Fruit fly (Drosophila melanogaster) whole organism, embryonic: Measurements from ENCODE around the gene CG7333.

Experiments
- CG10147 ChIP-seq: fragments of 200-800 bp; sonication (Bioruptor generic); optimal IDR thresholded peaks from 2 replicates; lab custom pipeline; 2019; ENCODE audit warnings: missing biosample characterization, mild to moderate bottlenecking, missing genetic modification characterization, moderate library complexity
- CG11398 ChIP-seq: fragments of 200-800 bp; sonication (Bioruptor generic); optimal IDR thresholded peaks from 2 replicates; lab custom pipeline; 2016; ENCODE audit warnings: missing biosample characterization, missing genetic modification characterization
- CG12219 ChIP-seq: fragments of 200-800 bp; sonication (Bioruptor generic); optimal IDR thresholded peaks from 3 replicates; lab custom pipeline; 2018; ENCODE audit warnings: missing biosample characterization, mild to moderate bottlenecking, missing genetic modification characterization
- CG12236 ChIP-seq: fragments of 200-800 bp; sonication (Bioruptor generic); optimal IDR thresholded peaks from 2 replicates; lab custom pipeline; 2016; ENCODE audit warnings: missing biosample characterization, missing genetic modification characterization
- CG13123 ChIP-seq: fragments of 200-800 bp; sonication (Bioruptor generic); optimal IDR thresholded peaks from 2 replicates; lab custom pipeline; 2016; ENCODE audit warnings: missing biosample characterization, missing genetic modification characterization
- CG15269 ChIP-seq: fragments of 200-800 bp; sonication (Bioruptor generic); optimal IDR thresholded peaks from 2 replicates; lab custom pipeline; 2018; ENCODE audit warnings: missing biosample characterization, mild to moderate bottlenecking, missing genetic modification characterization, moderate library complexity
- CG1603 ChIP-seq: fragments of 200-800 bp; sonication (Bioruptor generic); optimal IDR thresholded peaks from 2 replicates; lab custom pipeline; 2019; ENCODE audit warnings: missing biosample characterization, mild to moderate bottlenecking, missing genetic modification characterization, moderate library complexity
- CG17612 ChIP-seq: fragments of 200-800 bp; sonication (Bioruptor generic); IDR thresholded peaks from 2 replicates; pipeline ENCODE4 v1.3.6; 2022; ENCODE audit warnings: missing biosample characterization, missing genetic modification characterization
- CG3065 ChIP-seq: fragments of 200-800 bp; sonication (Bioruptor generic); optimal IDR thresholded peaks from 2 replicates; lab custom pipeline; 2016; ENCODE audit warnings: missing biosample characterization, missing genetic modification characterization
- CG31441 ChIP-seq: fragments of 200-800 bp; sonication (Bioruptor generic); IDR thresholded peaks from 2 replicates; pipeline ENCODE4 v1.3.6; 2022; ENCODE audit warnings: missing biosample characterization, missing genetic modification characterization
- CG6765 ChIP-seq: fragments of 200-800 bp; sonication (Bioruptor generic); optimal IDR thresholded peaks from 3 replicates; lab custom pipeline; 2017; ENCODE audit warnings: missing biosample characterization, mild to moderate bottlenecking, missing genetic modification characterization
- CG7357 ChIP-seq: fragments of 200-800 bp; sonication (Bioruptor generic); IDR thresholded peaks from 3 replicates; pipeline ENCODE4 v1.3.6; 2022; ENCODE audit warnings: missing biosample characterization, missing genetic modification characterization
- CG9215 ChIP-seq: fragments of 200-800 bp; sonication (Bioruptor generic); IDR thresholded peaks from 2 replicates; pipeline ENCODE4 v1.3.6; 2022; ENCODE audit warnings: missing biosample characterization, missing genetic modification characterization
- CG9727 ChIP-seq: fragments of 200-800 bp; sonication (Bioruptor generic); optimal IDR thresholded peaks from 3 replicates; lab custom pipeline; 2017; ENCODE audit warnings: missing biosample characterization, mild to moderate bottlenecking, missing genetic modification characterization
- D19A ChIP-seq: fragments of 200-800 bp; optimal IDR thresholded peaks from 3 replicates; lab custom pipeline; 2019; ENCODE audit warnings: missing biosample characterization, mild to moderate bottlenecking, missing genetic modification characterization, moderate library complexity
- Dp ChIP-seq: fragments of 200-800 bp; sonication (Bioruptor generic); optimal IDR thresholded peaks from 2 replicates; lab custom pipeline; 2018; ENCODE audit warnings: missing biosample characterization, mild to moderate bottlenecking, missing genetic modification characterization, moderate library complexity
- Drgx ChIP-seq: fragments of 200-800 bp; sonication (Bioruptor generic); IDR thresholded peaks from 2 replicates; pipeline ENCODE4 v1.3.6; 2022; ENCODE audit warnings: missing biosample characterization, missing genetic modification characterization
- E2f2 ChIP-seq: fragments of 200-800 bp; sonication (Bioruptor generic); IDR thresholded peaks from 2 replicates; pipeline ENCODE4 v1.3.6; 2022; ENCODE audit warnings: missing biosample characterization, missing genetic modification characterization
- Fer3 ChIP-seq: fragments of 200-800 bp; sonication (Bioruptor generic); optimal IDR thresholded peaks from 2 replicates; lab custom pipeline; 2018; ENCODE audit warnings: missing biosample characterization, mild to moderate bottlenecking, missing genetic modification characterization, moderate library complexity
- HHEX ChIP-seq: fragments of 200-800 bp; sonication (Bioruptor generic); optimal IDR thresholded peaks from 3 replicates; lab custom pipeline; 2017; ENCODE audit warnings: missing biosample characterization, mild to moderate bottlenecking, missing genetic modification characterization, missing genetic modification reagents
- Kr ChIP-seq: fragments of 200-800 bp; sonication (Bioruptor generic); optimal IDR thresholded peaks from 2 replicates; lab custom pipeline; 2017; ENCODE audit warnings: missing biosample characterization, mild to moderate bottlenecking, missing genetic modification characterization
- Mrtf ChIP-seq: fragments of 200-800 bp; sonication (Bioruptor generic); IDR thresholded peaks from 3 replicates; pipeline ENCODE4 v1.3.6; 2022; ENCODE audit warnings: missing biosample characterization, missing genetic modification characterization
- Ravus ChIP-seq: fragments of 200-800 bp; sonication (Bioruptor generic); IDR thresholded peaks from 2 replicates; pipeline ENCODE4 v1.3.6; 2022; ENCODE audit warnings: missing biosample characterization, missing genetic modification characterization
- Spps ChIP-seq: fragments of 200-800 bp; sonication (Bioruptor generic); optimal IDR thresholded peaks from 2 replicates; lab custom pipeline; 2018; ENCODE audit warnings: missing biosample characterization, mild to moderate bottlenecking, missing genetic modification characterization
- Xbp1 ChIP-seq: fragments of 200-800 bp; sonication (Bioruptor generic); optimal IDR thresholded peaks from 3 replicates; lab custom pipeline; 2016; ENCODE audit warnings: missing biosample characterization, mild to moderate bottlenecking, missing genetic modification characterization
- aop ChIP-seq: fragments of 200-800 bp; sonication (Bioruptor generic); IDR thresholded peaks from 2 replicates; pipeline ENCODE4 v1.3.6; 2022; ENCODE audit warnings: missing biosample characterization, missing genetic modification characterization
- bbx ChIP-seq: fragments of 200-800 bp; sonication (Bioruptor generic); IDR thresholded peaks from 2 replicates; pipeline ENCODE4 v1.3.6; 2022; ENCODE audit warnings: missing biosample characterization, missing genetic modification characterization; ENCODE audit not compliant: partially characterized antibody
- btn ChIP-seq: fragments of 200-800 bp; sonication (Bioruptor generic); optimal IDR thresholded peaks from 2 replicates; lab custom pipeline; 2016; ENCODE audit warnings: missing biosample characterization, missing genetic modification characterization
- chinmo ChIP-seq: fragments of 200-800 bp; sonication (Bioruptor generic); IDR thresholded peaks from 4 replicates; pipeline ENCODE4 v1.3.6; 2022; ENCODE audit warnings: missing biosample characterization, missing genetic modification characterization; ENCODE audit not compliant: partially characterized antibody
- crc ChIP-seq: fragments of 200-800 bp; sonication (Bioruptor generic); optimal IDR thresholded peaks from 2 replicates; lab custom pipeline; 2016; ENCODE audit warnings: missing biosample characterization, missing genetic modification characterization
- cwo ChIP-seq: fragments of 200-800 bp; sonication (Bioruptor generic); optimal IDR thresholded peaks from 3 replicates; lab custom pipeline; 2017; ENCODE audit warnings: missing biosample characterization, missing genetic modification characterization, mild to moderate bottlenecking, moderate library complexity, missing genetic modification reagents
- da ChIP-seq: fragments of 200-800 bp; sonication (Bioruptor generic); optimal IDR thresholded peaks from 2 replicates; lab custom pipeline; 2016; ENCODE audit warnings: missing biosample characterization, missing genetic modification characterization
- dan ChIP-seq: fragments of 200-800 bp; sonication (Bioruptor generic); IDR thresholded peaks from 2 replicates; pipeline ENCODE4 v1.3.6; 2022; ENCODE audit warnings: missing biosample characterization, missing genetic modification characterization
- dimm ChIP-seq: fragments of 200-800 bp; sonication (Bioruptor generic); IDR thresholded peaks from 2 replicates; pipeline ENCODE4 v1.3.6; 2022; ENCODE audit warnings: missing biosample characterization, missing genetic modification characterization
- emc ChIP-seq: fragments of 200-800 bp; sonication (Bioruptor generic); optimal IDR thresholded peaks from 2 replicates; lab custom pipeline; 2016; ENCODE audit warnings: missing biosample characterization, missing genetic modification characterization
- exex ChIP-seq: fragments of 200-800 bp; sonication (Bioruptor generic); optimal IDR thresholded peaks from 4 replicates; lab custom pipeline; 2018; ENCODE audit warnings: missing biosample characterization, mild to moderate bottlenecking, missing genetic modification characterization, moderate library complexity
- gro ChIP-seq: fragments of 200-800 bp; sonication (Bioruptor generic); optimal IDR thresholded peaks from 2 replicates; lab custom pipeline; 2016; ENCODE audit warnings: missing biosample characterization, missing genetic modification characterization
- h ChIP-seq: fragments of >200 bp; optimal IDR thresholded peaks from 2 replicates; lab custom pipeline; 2017
- ham ChIP-seq: fragments of 200-800 bp; sonication (Bioruptor generic); IDR thresholded peaks from 2 replicates; pipeline ENCODE4 v1.3.6; 2022; ENCODE audit warnings: missing biosample characterization, missing genetic modification characterization
- jing ChIP-seq: fragments of 200-800 bp; sonication (Bioruptor generic); optimal IDR thresholded peaks from 2 replicates; lab custom pipeline; 2018; ENCODE audit warnings: missing biosample characterization, mild to moderate bottlenecking, missing genetic modification characterization
- lab ChIP-seq: fragments of 200-800 bp; sonication (Bioruptor generic); optimal IDR thresholded peaks from 3 replicates; lab custom pipeline; 2017; ENCODE audit warnings: missing biosample characterization, missing genetic modification characterization, mild to moderate bottlenecking, moderate library complexity, missing genetic modification reagents
- mirr ChIP-seq: fragments of 200-800 bp; sonication (Bioruptor generic); optimal IDR thresholded peaks from 3 replicates; lab custom pipeline; 2018; ENCODE audit warnings: missing biosample characterization, mild to moderate bottlenecking, missing genetic modification characterization
- nmo ChIP-seq: fragments of 200-800 bp; sonication (Bioruptor generic); optimal IDR thresholded peaks from 2 replicates; lab custom pipeline; 2018; ENCODE audit warnings: missing biosample characterization, mild to moderate bottlenecking, missing genetic modification characterization, moderate library complexity
- onecut ChIP-seq: fragments of 200-800 bp; sonication (Bioruptor generic); IDR thresholded peaks from 2 replicates; pipeline ENCODE4 v1.3.6; 2022; ENCODE audit warnings: missing biosample characterization, missing genetic modification characterization
- pb ChIP-seq: fragments of 200-800 bp; sonication (Bioruptor generic); optimal IDR thresholded peaks from 3 replicates; lab custom pipeline; 2016; ENCODE audit warnings: missing biosample characterization, missing genetic modification characterization
- pho ChIP-seq: fragments of 200-800 bp; sonication (Bioruptor generic); optimal IDR thresholded peaks from 2 replicates; lab custom pipeline; 2016; ENCODE audit warnings: missing biosample characterization, missing genetic modification characterization
- psq ChIP-seq: fragments of 200-800 bp; sonication (Bioruptor generic); optimal IDR thresholded peaks from 2 replicates; lab custom pipeline; 2017; ENCODE audit warnings: missing biosample characterization, missing genetic modification characterization
- scrt ChIP-seq: fragments of 200-800 bp; sonication (Bioruptor generic); optimal IDR thresholded peaks from 2 replicates; lab custom pipeline; 2018; ENCODE audit warnings: missing biosample characterization, mild to moderate bottlenecking, missing genetic modification characterization, moderate library complexity
- sens-2 ChIP-seq: fragments of 200-800 bp; sonication (Bioruptor generic); IDR thresholded peaks from 2 replicates; pipeline ENCODE4 v1.3.6; 2022; ENCODE audit warnings: missing biosample characterization, missing genetic modification characterization
- tap ChIP-seq: fragments of 200-800 bp; optimal IDR thresholded peaks from 3 replicates; lab custom pipeline; 2019; ENCODE audit warnings: missing biosample characterization, mild to moderate bottlenecking, missing genetic modification characterization, moderate library complexity
- ttk ChIP-seq: fragments of 200-800 bp; sonication (Bioruptor generic); IDR thresholded peaks from 2 replicates; pipeline ENCODE4 v2.1.2; 2022; ENCODE audit warnings: missing biosample characterization, missing genetic modification characterization

CG7333 gene

DNA sequence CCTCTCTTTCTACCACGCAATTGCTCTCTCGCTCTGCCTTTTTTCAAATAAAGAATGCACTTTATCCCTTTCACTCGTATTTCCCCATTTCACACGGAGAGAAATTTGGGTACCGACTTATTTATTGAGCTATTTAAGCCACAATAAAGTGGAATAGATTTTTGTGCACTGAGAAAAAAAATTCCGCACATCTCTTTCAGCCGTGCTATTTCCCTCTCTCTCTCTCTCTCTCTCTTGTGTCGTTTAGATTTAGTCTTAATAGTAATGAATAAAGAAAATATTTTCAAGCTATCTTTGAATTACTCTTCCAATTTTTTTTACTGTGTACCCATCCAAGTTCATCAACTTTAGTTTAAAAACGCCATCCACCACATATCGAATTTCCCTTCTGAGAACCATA, 23.2 kb downstream of the CG7333 start (continued):
- TF ChIP-seq chinmo (GFP tag; lab: Robert Waterston, UW) (no peak), CG10147 (no peak), da (GFP tag; lab: Kevin White, UChicago) (no peak), CG9215 (no peak; the same call in 1 of the 2 replicates), cwo (peak; percentile 10), dan (GFP tag; lab: Robert Waterston, UW) (no peak), Ravus (GFP tag; lab: Robert Waterston, UW) (no peak; the same call in 1 of the 2 replicates), D19A (tag; lab: Kevin White, UChicago) (peak; percentile 39), CG9727 (peak; percentile 42), CG7357 (GFP tag; lab: Robert Waterston, UW) (peak; percentile 58; the same call in 2 of the 3 replicates), gro (GFP tag; lab: Kevin White, UChicago) (peak; percentile 27), Xbp1 (GFP tag; lab: Kevin White, UChicago) (peak; percentile 55), CG11398 (GFP tag; lab: Kevin White, UChicago) (no peak), Mrtf (GFP tag; lab: Robert Waterston, UW) (peak; percentile 33; the same call in 1 of the 3 replicates), Kr (GFP tag; lab: Kevin White, UChicago) (no peak), dimm (GFP tag; lab: Robert Waterston, UW) (0 out of 2 replicates have a peak, but pooled peaks have one; percentile 33), CG15269 (tag; lab: Kevin White, UChicago) (peak; percentile 55), HHEX (GFP tag; lab: Kevin White, UChicago) (peak; percentile 65), Drgx (GFP tag; lab: Robert Waterston, UW) (peak; percentile 72), CG1603 (peak; percentile 57), sens-2 (peak; percentile 57; the same call in 1 of the 2 replicates), Spps (tag; lab: Kevin White, UChicago) (no peak), psq (GFP tag; lab: Kevin White, UChicago) (no peak), lab (peak; percentile 55), jing (GFP tag; lab: Kevin White, UChicago) (peak; percentile 7), aop (GFP tag; lab: Robert Waterston, UW) (no peak), pb (GFP tag; lab: Kevin White, UChicago) (peak; percentile 54), mirr (GFP tag; lab: Kevin White, UChicago) (no peak), crc (GFP tag; lab: Kevin White, UChicago) (peak; percentile 13), CG31441 (GFP tag; lab: Robert Waterston, UW) (peak; percentile 67), h (lab: Kevin White, UChicago) (no peak), CG12236 (GFP tag; lab: Kevin White, UChicago) (peak; percentile 19), onecut (peak; percentile 20; the same call in 1 of the 2 replicates), exex (tag; lab: Kevin White, UChicago) (no peak), tap (peak; percentile 44), scrt (GFP tag; lab: Kevin White, UChicago) (peak; percentile 16), ham (no peak), CG12219 (GFP tag; lab: Kevin White, UChicago) (peak; percentile 9), E2f2 (GFP tag; lab: Robert Waterston, UW) (no peak; the same call in 1 of the 2 replicates), CG6765 (GFP tag; lab: Kevin White, UChicago) (no peak), Fer3 (tag; lab: Kevin White, UChicago) (peak; percentile 47), CG13123 (no peak), CG3065 (GFP tag; lab: Kevin White, UChicago) (no peak), emc (GFP tag; lab: Kevin White, UChicago) (peak; percentile 58), CG17612 (0 out of 2 replicates have a peak, but pooled peaks have one; percentile 37), nmo (peak; percentile 75), bbx (GFP tag; lab: Robert Waterston, UW) (no peak), Dp (GFP tag; lab: Kevin White, UChicago) (no peak), pho (peak; percentile 60), ttk (GFP tag; lab: Robert Waterston, UW) (peak; percentile 52; the same call in 1 of the 2 replicates), btn (GFP tag; lab: Kevin White, UChicago) (no peak)
